Worm (Caenorhabditis elegans): ENCODE data around the gene srz-78.
A peak's percentile ranks its signal among the peaks of the same experiment; 100 is the strongest.

The srz-78 gene

DNA sequence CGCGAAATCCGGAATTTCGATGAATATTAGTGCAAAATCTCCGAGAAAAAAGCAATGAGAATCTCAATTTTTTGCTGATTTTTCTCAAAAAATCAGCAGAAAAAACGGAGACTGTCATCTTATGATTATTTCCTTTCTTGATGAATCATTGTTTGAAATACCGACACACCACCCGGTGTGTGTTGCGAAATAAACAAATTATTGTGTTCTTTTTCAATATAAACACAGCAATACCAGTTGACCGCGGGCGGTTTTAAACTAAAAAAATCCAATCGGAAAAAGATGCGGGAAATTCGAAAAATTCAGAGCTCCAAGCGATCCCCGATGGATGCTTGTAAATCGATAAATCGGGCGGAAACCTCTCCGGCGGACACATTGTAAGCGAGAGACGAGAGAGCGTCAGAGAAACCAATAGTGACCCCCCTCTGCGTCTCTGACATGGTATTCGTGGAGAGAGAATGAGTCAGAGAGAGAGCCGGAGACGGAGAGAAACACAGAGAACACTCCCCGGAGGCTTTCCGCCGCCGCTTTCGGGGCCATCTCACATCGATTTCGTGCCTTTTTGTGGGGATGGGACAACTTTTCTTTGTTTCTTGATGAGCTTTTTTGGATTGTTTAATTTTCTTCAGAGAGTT, 24.0 kb downstream of the srz-78 start (continued):
- peak; percentile 58 to 83 (median 59) for TF ChIP-seq ceh-82 (tag; optimal IDR thresholded peaks at IDR 0.05)
- peak; percentile 87 for TF ChIP-seq lin-14 (GFP tag; optimal IDR thresholded peaks at IDR 0.05)
- no peak for TF ChIP-seq F16B12.6 (tag; optimal IDR thresholded peaks at IDR 0.05)
- TF ChIP-seq skn-1 (tag; optimal IDR thresholded peaks at IDR 0.05), result peak; percentile 90
- peak; percentile 34 to 70 for TF ChIP-seq lsy-2 (tag; optimal IDR thresholded peaks at IDR 0.05)
- no peak for TF ChIP-seq ets-5 (GFP tag; IDR thresholded peaks at IDR 0.05)

ce11 chrIV:3516586-3516985, 25.0 kb downstream of the srz-78 start, which contains the start of gene unc-33:
Gene unc-33 (plus strand): TSS chrIV:3516886.
- TF ChIP-seq ceh-82 (tag; optimal IDR thresholded peaks at IDR 0.05), result no peak
- TF ChIP-seq nhr-12 (tag; optimal IDR thresholded peaks at IDR 0.05), result no peak
- no peak for TF ChIP-seq nhr-11 (tag; optimal IDR thresholded peaks at IDR 0.05)

ce11 chrIV:3517582-3517981, 26.0 kb downstream of the srz-78 start:
- no peak for TF ChIP-seq jun-1 (tag; optimal IDR thresholded peaks at IDR 0.05)
- no peak for TF ChIP-seq nhr-47 (tag; optimal IDR thresholded peaks at IDR 0.05)
- TF ChIP-seq sup-37 (GFP tag; optimal IDR thresholded peaks at IDR 0.05), result no peak
- TF ChIP-seq ces-1 (GFP tag; optimal IDR thresholded peaks at IDR 0.05), result no peak
- TF ChIP-seq F16B12.6 (tag; optimal IDR thresholded peaks at IDR 0.05), result no peak
- no peak for TF ChIP-seq nhr-71 (tag; optimal IDR thresholded peaks at IDR 0.05)
- no peak for TF ChIP-seq nhr-20 (tag; optimal IDR thresholded peaks at IDR 0.05)
- TF ChIP-seq pqm-1 (tag; optimal IDR thresholded peaks at IDR 0.05), result no peak

DNA sequence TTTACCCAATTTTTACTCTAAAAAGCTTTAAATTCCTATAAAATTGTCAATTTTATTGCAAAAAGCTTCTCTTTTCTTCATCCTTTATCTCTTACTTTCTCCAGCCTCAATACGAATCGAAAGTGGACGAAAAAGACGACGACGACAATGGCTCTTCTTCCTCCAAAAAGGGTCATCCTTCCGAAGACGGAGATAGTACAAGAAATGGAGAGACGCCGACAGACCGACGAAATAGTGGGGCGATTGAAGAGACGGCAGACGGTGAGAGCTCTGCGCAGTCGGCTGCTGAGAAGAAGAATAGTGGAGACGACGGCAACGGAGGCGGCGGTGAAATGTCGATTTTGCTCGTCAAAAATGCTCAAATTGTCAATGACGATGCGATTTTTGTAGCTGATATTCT, 27.8 kb downstream of the srz-78 start:
- TF ChIP-seq C04F5.9 (tag; optimal IDR thresholded peaks at IDR 0.05) (no peak), nhr-28 (tag; optimal IDR thresholded peaks at IDR 0.05) (no peak), dpl-1 (GFP tag; optimal IDR thresholded peaks at IDR 0.05) (peak; percentile 3 to 33 (median 29)), lin-35 (GFP tag; optimal IDR thresholded peaks at IDR 0.05) (peak; percentile 16 to 28), fkh-10 (GFP tag; optimal IDR thresholded peaks at IDR 0.05) (peak; percentile 8), snpc-4 (tag; optimal IDR thresholded peaks at IDR 0.05) (peak; percentile 88), nhr-71 (tag; optimal IDR thresholded peaks at IDR 0.05) (peak; percentile 64), nhr-90 (tag; optimal IDR thresholded peaks at IDR 0.05; ENCODE audit: poor library complexity) (peak; percentile 1), nhr-47 (tag; optimal IDR thresholded peaks at IDR 0.05) (peak; percentile 74), mef-2 (tag; optimal IDR thresholded peaks at IDR 0.05) (no peak), nhr-19 (GFP tag; conservative IDR thresholded peaks at IDR 0.05) (peak; percentile 32), tbx-2 (tag; optimal IDR thresholded peaks at IDR 0.05) (peak; percentile 63), F16B12.6 (tag; optimal IDR thresholded peaks at IDR 0.05) (peak; percentile 4), efl-3 (GFP tag; optimal IDR thresholded peaks at IDR 0.05) (no peak), ets-5 (GFP tag; IDR thresholded peaks at IDR 0.05) (no peak), mdl-1 (tag; optimal IDR thresholded peaks at IDR 0.05) (peak in 1 of 2 experiments; percentile 41), fkh-8 (tag; optimal IDR thresholded peaks at IDR 0.05) (peak; percentile 8), ztf-11 (tag; optimal IDR thresholded peaks at IDR 0.05) (peak in 1 of 2 experiments; percentile 35), egl-27 (tag; optimal IDR thresholded peaks at IDR 0.05) (no peak), unc-30 (tag; optimal IDR thresholded peaks at IDR 0.05) (no peak), blmp-1 (tag; optimal IDR thresholded peaks at IDR 0.05) (peak; percentile 98), dsc-1 (tag; optimal IDR thresholded peaks at IDR 0.05) (peak; percentile 33), unc-86 (tag; optimal IDR thresholded peaks at IDR 0.05) (peak; percentile 63), unc-98 (GFP tag; IDR thresholded peaks at IDR 0.05) (no peak), nhr-20 (tag; optimal IDR thresholded peaks at IDR 0.05) (no peak), egl-13 (tag; optimal IDR thresholded peaks at IDR 0.05) (peak; percentile 6), isw-1 (GFP tag; IDR thresholded peaks at IDR 0.05) (peak; percentile 54), lsy-2 (tag; optimal IDR thresholded peaks at IDR 0.05) (peak; percentile 31 to 60), swsn-7 (tag; optimal IDR thresholded peaks at IDR 0.05) (peak; percentile 76), xbp-1 (tag; optimal IDR thresholded peaks at IDR 0.05) (peak; percentile 48), lin-14 (GFP tag; optimal IDR thresholded peaks at IDR 0.05) (peak; percentile 84), rnt-1 (tag; optimal IDR thresholded peaks at IDR 0.05) (no peak), ceh-88 (GFP tag; IDR thresholded peaks at IDR 0.05) (no peak), ceh-82 (tag; optimal IDR thresholded peaks at IDR 0.05) (peak; percentile 37 to 66 (median 53)), snu-23 (GFP tag; optimal IDR thresholded peaks at IDR 0.05) (peak; percentile 60), fkh-4 (tag; optimal IDR thresholded peaks at IDR 0.05; ENCODE audit: borderline replicate concordance) (no peak), lin-13 (GFP tag; optimal IDR thresholded peaks at IDR 0.05) (peak; percentile 3), ceh-8 (GFP tag; optimal IDR thresholded peaks at IDR 0.05) (peak; percentile 0)
